Worm (Caenorhabditis elegans) whole organism, dauer: Measurements from ENCODE around the gene lmbr-1.

Experiments
- unc-62 ChIP-seq: sonication (generic microtip); optimal IDR thresholded peaks from 2 replicates; lab custom pipeline; 2017; ENCODE audit warnings: missing biosample characterization, missing genetic modification reagents, missing genetic modification characterization

lmbr-1 gene

DNA sequence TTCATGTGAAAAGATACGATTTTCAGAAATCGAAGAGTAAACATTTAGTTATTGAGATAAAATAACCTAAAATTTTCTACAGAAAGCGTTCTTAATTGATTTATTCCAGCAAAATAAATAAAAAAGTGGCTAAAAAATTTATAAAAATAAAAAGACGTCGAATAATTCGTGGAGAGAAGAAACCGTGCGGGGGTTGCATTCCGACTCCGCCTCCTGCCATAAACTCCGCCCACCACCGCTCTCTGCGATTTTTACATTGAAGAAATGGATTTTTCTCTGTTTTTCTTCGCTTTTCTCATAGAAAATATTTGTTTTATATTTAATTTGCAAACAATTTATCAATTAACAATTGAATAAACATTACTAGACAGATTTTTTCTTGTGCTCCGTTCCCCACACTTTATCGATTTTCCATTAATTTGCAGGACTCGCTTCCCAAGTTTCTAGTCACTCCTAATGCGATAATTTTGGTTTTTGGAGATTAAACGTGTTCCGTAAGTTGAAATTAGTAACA is 33.5 kb downstream of the lmbr-1 start, which contains the start of the genes ubxn-4 and cyy-1:
Gene ubxn-4, minus strand, starts transcription at position 114 of the 514 bp plus-strand sequence.
Gene cyy-1, plus strand, starts transcription at position 426 of the 514 bp plus-strand sequence.
- TF ChIP-seq unc-62: no peak

- TF ChIP-seq unc-62: no peak
Observed at ce11 chrIII:8409166-8409565, 37.1 kb downstream of the lmbr-1 start, which contains the start of gene ZK353.9. Gene ZK353.9 (plus strand): TSS chrIII:8409496.

- no peak for TF ChIP-seq unc-62
Observed at ce11 chrIII:8410747-8411146, 38.7 kb downstream of the lmbr-1 start.

- no peak for TF ChIP-seq unc-62
Observed at ce11 chrIII:8411976-8412375, 39.9 kb downstream of the lmbr-1 start.

DNA sequence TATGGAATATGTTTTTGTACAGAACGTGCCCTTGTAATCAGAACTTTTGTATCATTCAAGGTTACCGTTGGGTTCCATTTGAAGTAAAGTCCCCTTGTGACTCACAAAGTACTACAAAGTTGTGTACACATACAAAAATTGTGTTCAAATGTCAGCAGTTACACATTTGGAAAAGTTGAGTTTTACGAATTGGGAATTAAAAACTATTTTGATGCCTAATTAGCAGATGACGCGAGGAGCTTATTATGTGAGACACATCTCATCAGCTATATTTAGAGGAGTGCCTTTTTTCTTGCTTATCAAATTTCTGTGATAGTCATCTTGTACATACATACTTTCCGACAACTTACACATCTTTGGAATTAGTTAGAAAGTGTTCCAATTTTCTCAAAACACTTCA is 41.4 kb downstream of the lmbr-1 start:
- TF ChIP-seq unc-62: no peak

DNA sequence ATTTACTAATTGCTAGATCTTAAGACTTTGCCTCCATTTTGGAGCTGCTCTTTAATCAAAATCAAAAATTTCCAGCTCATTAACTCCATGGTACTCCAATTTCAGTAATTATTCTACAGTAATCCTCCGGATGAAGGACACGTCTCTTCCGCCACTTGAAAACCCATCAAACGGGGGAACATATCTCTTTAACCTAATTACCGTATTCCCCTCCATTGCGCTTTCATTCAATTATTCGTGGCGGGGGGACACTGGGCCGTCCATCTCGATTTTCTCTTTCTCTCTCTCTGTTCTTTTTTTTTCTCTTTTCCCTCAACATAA is 44.8 kb downstream of the lmbr-1 start:
- TF ChIP-seq unc-62: no peak

DNA sequence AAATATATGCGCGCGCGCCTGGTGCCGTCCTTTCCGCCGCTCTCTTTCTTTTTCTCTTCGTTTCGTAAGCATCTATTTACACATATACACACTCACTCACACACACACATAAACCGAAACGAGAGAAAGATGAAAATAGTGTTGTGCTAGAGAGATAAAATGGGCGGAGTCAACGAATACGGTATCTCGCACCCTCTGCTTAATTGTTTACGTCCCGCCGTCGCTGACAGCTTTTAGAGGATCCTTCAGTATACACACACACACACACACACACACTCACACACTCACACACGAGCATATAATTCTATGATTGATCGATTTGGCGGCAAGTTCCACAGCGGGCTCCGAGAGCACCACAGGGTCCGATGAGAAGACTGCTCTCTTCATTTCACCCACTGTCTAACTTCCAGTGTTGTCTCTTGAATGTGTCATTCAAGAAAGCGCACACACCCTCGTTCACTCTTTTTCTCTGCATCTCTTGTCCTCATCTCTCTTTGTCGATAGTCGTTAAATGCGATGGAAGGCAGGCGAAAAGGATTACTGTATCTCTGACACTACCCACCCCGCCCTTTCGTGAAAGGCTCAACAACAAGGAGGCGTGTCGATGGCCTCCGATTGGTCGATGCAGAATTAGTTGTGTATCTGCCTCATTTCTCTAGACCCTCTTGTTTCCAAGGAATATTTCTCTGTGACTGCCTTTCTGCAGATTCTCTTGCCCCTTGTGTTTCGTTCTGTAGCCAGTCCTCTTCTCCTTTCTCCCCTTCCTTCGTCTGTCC is 45.3 kb downstream of the lmbr-1 start:
- no peak for TF ChIP-seq unc-62

DNA sequence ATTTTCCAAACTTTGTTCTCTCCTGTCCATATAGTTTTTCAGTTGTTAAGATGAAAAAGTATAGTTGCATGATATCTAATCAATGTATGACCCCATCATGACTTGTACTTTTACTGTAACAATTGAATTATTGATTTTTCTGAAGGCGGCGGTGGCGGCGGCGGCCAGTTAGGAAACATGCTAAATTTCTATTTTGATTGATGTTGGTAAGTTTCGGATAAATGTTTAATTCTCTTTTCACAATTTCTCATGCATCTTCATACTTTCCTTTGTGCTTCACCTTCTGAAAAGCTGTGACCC is 45.9 kb downstream of the lmbr-1 start, which contains the start of gene sor-1:
Gene sor-1, plus strand, starts transcription at position 201 of the 300 bp plus-strand sequence.
- no peak for TF ChIP-seq unc-62
